Worm (Caenorhabditis elegans) whole organism, L3 larva: ENCODE data around the gene famk-1.

ENCODE experiments used
- R02D3.7 ChIP-seq: fragments of 150-350 bp; optimal IDR thresholded peaks from 2 replicates; lab custom pipeline; 2014; ENCODE audit warnings: missing biosample characterization, missing genetic modification characterization
- ZK546.5 ChIP-seq: sonication (generic microtip); optimal IDR thresholded peaks from 2 replicates; lab custom pipeline; 2017; ENCODE audit warnings: missing biosample characterization, missing genetic modification characterization
- aly-2 ChIP-seq: fragments of 150-350 bp; optimal IDR thresholded peaks from 2 replicates; lab custom pipeline; 2014; ENCODE audit warnings: missing biosample characterization, missing genetic modification characterization
- ceh-28 ChIP-seq: fragments of 150-350 bp; optimal IDR thresholded peaks from 2 replicates; lab custom pipeline; 2014; ENCODE audit warnings: missing biosample characterization, missing genetic modification reagents, missing genetic modification characterization
- daf-12 ChIP-seq: fragments of 150-350 bp; optimal IDR thresholded peaks from 2 replicates; lab custom pipeline; 2014; ENCODE audit warnings: missing biosample characterization, missing genetic modification reagents, missing genetic modification characterization
- egl-27 ChIP-seq: sonication (generic microtip); optimal IDR thresholded peaks from 4 replicates; lab custom pipeline; 2017; ENCODE audit warnings: missing biosample characterization, missing genetic modification reagents, missing genetic modification characterization
- egl-5 ChIP-seq: fragments of 150-350 bp; optimal IDR thresholded peaks from 2 replicates; lab custom pipeline; 2017; ENCODE audit warnings: missing biosample characterization, missing genetic modification reagents, missing genetic modification characterization, inconsistent platforms
- elt-2 ChIP-seq: sonication (generic microtip); optimal IDR thresholded peaks from 2 replicates; lab custom pipeline; 2016; ENCODE audit warnings: missing genetic modification reagents, mild to moderate bottlenecking, missing genetic modification characterization, missing compliant biosample characterization
- elt-3 ChIP-seq, 3 experiments: fragments of 150-350 bp in 1 of 3; sonication (generic microtip) in 2 of 3; optimal IDR thresholded peaks; 2 replicates in 2 of 3; 4 replicates in 1 of 3; lab custom pipeline; 2014 to 2017; ENCODE audit warnings: missing biosample characterization in 3 of 3, missing genetic modification characterization in 3 of 3
- eor-1 ChIP-seq, 2 experiments: fragments of 150-350 bp; optimal IDR thresholded peaks; 2 replicates each; lab custom pipeline; 2014 to 2018; ENCODE audit warnings: missing biosample characterization in 2 of 2, missing genetic modification characterization in 2 of 2
- fkh-2 ChIP-seq: fragments of 150-350 bp; optimal IDR thresholded peaks from 2 replicates; lab custom pipeline; 2014; ENCODE audit warnings: missing biosample characterization, missing genetic modification reagents, missing genetic modification characterization
- hmg-11 ChIP-seq: sonication (generic microtip); optimal IDR thresholded peaks from 2 replicates; lab custom pipeline; 2016; ENCODE audit warnings: missing genetic modification characterization, missing compliant biosample characterization
- jun-1 ChIP-seq: fragments of 150-350 bp; optimal IDR thresholded peaks from 2 replicates; lab custom pipeline; 2014; ENCODE audit warnings: missing biosample characterization, missing genetic modification reagents, missing genetic modification characterization
- lin-15B ChIP-seq: fragments of 150-350 bp; optimal IDR thresholded peaks from 2 replicates; lab custom pipeline; 2014; ENCODE audit warnings: missing biosample characterization, missing genetic modification characterization
- mdl-1 ChIP-seq: fragments of 150-350 bp; optimal IDR thresholded peaks from 2 replicates; lab custom pipeline; 2014; ENCODE audit warnings: missing biosample characterization, missing genetic modification characterization
- nfya-1 ChIP-seq: sonication (generic microtip); optimal IDR thresholded peaks from 2 replicates; lab custom pipeline; 2017; ENCODE audit warnings: missing genetic modification characterization, mild to moderate bottlenecking, missing compliant biosample characterization, antibody characterized with exemption, moderate library complexity; ENCODE audit not compliant: insufficient read depth
- nhr-11 ChIP-seq: fragments of 150-350 bp; optimal IDR thresholded peaks from 2 replicates; lab custom pipeline; 2014; ENCODE audit warnings: missing biosample characterization, missing genetic modification characterization
- nhr-23 ChIP-seq: fragments of 150-350 bp; optimal IDR thresholded peaks from 2 replicates; lab custom pipeline; 2014; ENCODE audit warnings: missing biosample characterization, missing genetic modification reagents, missing genetic modification characterization
- nhr-237 ChIP-seq: fragments of 150-350 bp; optimal IDR thresholded peaks from 2 replicates; lab custom pipeline; 2014; ENCODE audit warnings: missing biosample characterization, missing genetic modification characterization
- nhr-25 ChIP-seq: sonication (generic microtip); optimal IDR thresholded peaks from 2 replicates; lab custom pipeline; 2017; ENCODE audit warnings: missing biosample characterization, missing genetic modification characterization
- nhr-28 ChIP-seq: fragments of 150-350 bp; optimal IDR thresholded peaks from 2 replicates; lab custom pipeline; 2014; ENCODE audit warnings: missing biosample characterization, missing genetic modification characterization
- nhr-43 ChIP-seq: sonication (generic microtip); optimal IDR thresholded peaks from 2 replicates; lab custom pipeline; 2016; ENCODE audit warnings: mild to moderate bottlenecking, missing genetic modification characterization, missing compliant biosample characterization; ENCODE audit not compliant: poor library complexity, severe bottlenecking
- nhr-67 ChIP-seq: fragments of 150-350 bp; optimal IDR thresholded peaks from 2 replicates; lab custom pipeline; 2014; ENCODE audit warnings: missing biosample characterization, missing genetic modification characterization
- nhr-76 ChIP-seq: fragments of 150-350 bp; sonication (generic microtip); optimal IDR thresholded peaks from 5 replicates; lab custom pipeline; 2014; ENCODE audit warnings: missing biosample characterization, missing genetic modification characterization
- nhr-77 ChIP-seq: fragments of 150-350 bp; optimal IDR thresholded peaks from 2 replicates; lab custom pipeline; 2014; ENCODE audit warnings: missing biosample characterization, missing genetic modification characterization
- pha-4 ChIP-seq: fragments of 150-350 bp; optimal IDR thresholded peaks from 2 replicates; lab custom pipeline; 2014; ENCODE audit warnings: missing biosample characterization, missing genetic modification reagents, missing genetic modification characterization
- pqm-1 ChIP-seq: fragments of 150-350 bp; optimal IDR thresholded peaks from 2 replicates; lab custom pipeline; 2017; ENCODE audit warnings: missing biosample characterization, missing genetic modification characterization, inconsistent platforms
- skn-1 ChIP-seq: fragments of 150-350 bp; optimal IDR thresholded peaks from 2 replicates; lab custom pipeline; 2014; ENCODE audit warnings: missing biosample characterization, missing genetic modification characterization
- snpc-4 ChIP-seq: fragments of 150-350 bp; optimal IDR thresholded peaks from 2 replicates; lab custom pipeline; 2014; ENCODE audit warnings: missing biosample characterization, missing genetic modification characterization
- tbx-2 ChIP-seq: sonication (generic microtip); optimal IDR thresholded peaks from 2 replicates; lab custom pipeline; 2016; ENCODE audit warnings: mild to moderate bottlenecking, missing genetic modification characterization, missing compliant biosample characterization
- unc-62 ChIP-seq: fragments of 150-350 bp; sonication (generic microtip); optimal IDR thresholded peaks from 4 replicates; lab custom pipeline; 2014; ENCODE audit warnings: missing biosample characterization, missing genetic modification reagents, missing genetic modification characterization
- zag-1 ChIP-seq: fragments of 150-350 bp; optimal IDR thresholded peaks from 2 replicates; lab custom pipeline; 2014; ENCODE audit warnings: missing biosample characterization, missing genetic modification characterization
- ztf-11 ChIP-seq: fragments of 150-350 bp; optimal IDR thresholded peaks from 2 replicates; lab custom pipeline; 2014; ENCODE audit warnings: missing biosample characterization, missing genetic modification characterization

Gene famk-1

ce11 chrX:15170958-15171357 is 42.1 kb downstream of the famk-1 start:
- TF ChIP-seq ztf-11 (tag; lab: Kevin White, UChicago) (no peak), fkh-2 (tag; lab: Kevin White, UChicago) (no peak), snpc-4 (tag; lab: Kevin White, UChicago) (peak; percentile 77), nhr-23 (no peak)
- TF ChIP-seq, all 47 proteins: peak for 1

- TF ChIP-seq nhr-76 (tag; lab: Kevin White, UChicago) (no peak), nfya-1 (tag; lab: Kevin White, UChicago) (no peak), egl-27 (tag; lab: Kevin White, UChicago) (no peak), daf-12 (tag; lab: Kevin White, UChicago) (no peak), R02D3.7 (tag; lab: Kevin White, UChicago) (no peak), mdl-1 (tag; lab: Kevin White, UChicago) (no peak), ZK546.5 (tag; lab: Kevin White, UChicago) (no peak), nhr-11 (tag; lab: Kevin White, UChicago) (no peak), elt-2 (no peak), jun-1 (tag; lab: Kevin White, UChicago) (no peak), unc-62 (GFP tag; lab: Kevin White, UChicago) (no peak), lin-15B (tag; lab: Kevin White, UChicago) (no peak), elt-3 (tag; optimal IDR thresholded peaks at IDR 0.05; lab: Kevin White, UChicago) (no peak), nhr-237 (no peak), tbx-2 (tag; lab: Kevin White, UChicago) (no peak)
- TF ChIP-seq, all 47 proteins: peak for 0
These were observed 44.6 kb downstream of the famk-1 start, which contains the start of gene ocr-3 for ce11 chrX:15168424-15168823. Gene ocr-3 (plus strand): TSS chrX:15168724.

ce11 chrX:15167692-15168091 is 45.4 kb downstream of the famk-1 start:
- TF ChIP-seq nhr-28 (no peak), skn-1 (tag; lab: Kevin White, UChicago) (no peak), zag-1 (no peak), eor-1 (tag; optimal IDR thresholded peaks at IDR 0.05; lab: Kevin White, UChicago) (no peak), pqm-1 (tag; lab: Kevin White, UChicago) (peak; percentile 82), nhr-23 (no peak), hmg-11 (tag; lab: Kevin White, UChicago) (no peak), aly-2 (tag; lab: Kevin White, UChicago) (no peak), unc-62 (GFP tag; lab: Kevin White, UChicago) (no peak), nhr-67 (tag; lab: Kevin White, UChicago) (no peak), nhr-77 (tag; lab: Kevin White, UChicago) (no peak), elt-2 (peak; percentile 75), mdl-1 (tag; lab: Kevin White, UChicago) (no peak), fkh-2 (tag; lab: Kevin White, UChicago) (no peak), egl-27 (tag; lab: Kevin White, UChicago) (no peak)

- TF ChIP-seq pha-4 (tag; lab: Kevin White, UChicago), result peak; percentile 40
- TF ChIP-seq ztf-11 (tag; lab: Kevin White, UChicago), result no peak
These were observed 46.9 kb downstream of the famk-1 start, which contains the start of gene T10B10.8 for ce11 chrX:15166122-15166521. Gene T10B10.8 (minus strand): TSS chrX:15166222.

ce11 chrX:15164108-15164507 is 49.0 kb downstream of the famk-1 start, which contains the start of gene T10B10.9:
Gene T10B10.9 (plus strand): TSS chrX:15164408.
- no peak for TF ChIP-seq pha-4 (tag; lab: Kevin White, UChicago)
- TF ChIP-seq daf-12 (tag; lab: Kevin White, UChicago), result no peak
- no peak for TF ChIP-seq hmg-11 (tag; lab: Kevin White, UChicago)
- TF ChIP-seq nfya-1 (tag; lab: Kevin White, UChicago), result no peak
- no peak for TF ChIP-seq nhr-28
- TF ChIP-seq nhr-23, result no peak
- no peak for TF ChIP-seq egl-5 (tag; lab: Kevin White, UChicago)
- no peak for TF ChIP-seq zag-1
- no peak for TF ChIP-seq pqm-1 (tag; lab: Kevin White, UChicago)
- no peak for TF ChIP-seq ztf-11 (tag; lab: Kevin White, UChicago)
- no peak for TF ChIP-seq elt-2
- no peak for TF ChIP-seq snpc-4 (tag; lab: Kevin White, UChicago)
- no peak for TF ChIP-seq nhr-25 (tag; lab: Kevin White, UChicago)

- TF ChIP-seq pqm-1 (tag; lab: Kevin White, UChicago) (no peak), nhr-67 (tag; lab: Kevin White, UChicago) (no peak), elt-2 (no peak), lin-15B (tag; lab: Kevin White, UChicago) (no peak), mdl-1 (tag; lab: Kevin White, UChicago) (no peak), egl-5 (tag; lab: Kevin White, UChicago) (no peak), daf-12 (tag; lab: Kevin White, UChicago) (no peak), elt-3 (tag; optimal IDR thresholded peaks at IDR 0.05; lab: Kevin White, UChicago) (no peak), nhr-28 (no peak), nhr-25 (tag; lab: Kevin White, UChicago) (no peak), ceh-28 (tag; lab: Kevin White, UChicago) (no peak), nhr-43 (tag; lab: Kevin White, UChicago) (no peak), nhr-76 (tag; lab: Kevin White, UChicago) (no peak), nfya-1 (tag; lab: Kevin White, UChicago) (no peak)
These were observed 49.9 kb downstream of the famk-1 start for ce11 chrX:15163118-15163517.
